Fruit fly (Drosophila melanogaster) whole organism, prepupa: Measurements from ENCODE around the gene CG14511.

Experiments used
- Blimp-1 ChIP-seq: fragments of 200-800 bp; sonication (Bioruptor generic); optimal IDR thresholded peaks from 3 replicates; lab custom pipeline; 2017; ENCODE audit warnings: missing biosample characterization, missing genetic modification characterization, mild to moderate bottlenecking, moderate library complexity, missing genetic modification reagents
- Eip93F ChIP-seq: fragments of 200-800 bp; sonication (Bioruptor generic); optimal IDR thresholded peaks from 2 replicates; lab custom pipeline; 2016; ENCODE audit warnings: missing biosample characterization, mild to moderate bottlenecking, missing genetic modification characterization
- Sox102F ChIP-seq: fragments of 200-800 bp; sonication (Bioruptor generic); optimal IDR thresholded peaks from 2 replicates; lab custom pipeline; 2016; ENCODE audit warnings: missing biosample characterization, mild to moderate bottlenecking, missing genetic modification characterization
- net ChIP-seq: fragments of 200-800 bp; sonication (Bioruptor generic); optimal IDR thresholded peaks from 3 replicates; lab custom pipeline; 2016; ENCODE audit warnings: missing biosample characterization, missing genetic modification characterization

DNA sequence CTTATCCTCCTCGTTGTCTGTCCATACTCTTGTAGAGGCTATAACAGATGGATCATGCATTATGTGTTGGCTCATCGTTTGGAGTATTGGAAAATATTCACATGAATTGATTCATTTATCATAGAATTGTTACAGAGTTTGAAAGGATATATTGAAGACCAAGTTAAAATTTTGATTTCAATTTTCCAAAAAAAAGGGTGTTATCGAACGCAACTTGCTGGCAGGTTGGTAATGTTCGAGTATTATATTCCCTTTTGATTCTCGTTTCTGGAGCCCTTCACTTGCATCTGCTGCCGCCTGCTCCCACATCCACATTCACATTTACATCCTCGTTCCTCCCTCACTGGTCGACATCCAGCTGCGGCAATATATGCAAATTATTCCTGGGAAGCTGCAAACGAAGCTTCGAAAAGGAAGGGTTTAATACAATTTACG is 50.7 kb downstream of the CG14511 start:
- TF ChIP-seq Sox102F (GFP tag; lab: Kevin White, UChicago) (peak; percentile 89), Blimp-1 (GFP tag; lab: Kevin White, UChicago) (peak; percentile 56), net (GFP tag; lab: Kevin White, UChicago) (peak; percentile 68), Eip93F (GFP tag; lab: Kevin White, UChicago) (peak; percentile 51)
